Worm (Caenorhabditis elegans) whole organism, L4 larva: ENCODE results near the gene F33E11.3.

Experiments used
- F26F4.8 ChIP-seq: fragments of 200-800 bp; sonication (Bioruptor generic); conservative IDR thresholded peaks from 2 replicates; pipeline ENCODE4 v1.3.6; 2022; ENCODE audit warnings: missing genetic modification characterization, missing compliant biosample characterization
- F37D6.2 ChIP-seq: sonication (generic microtip); optimal IDR thresholded peaks from 2 replicates; lab custom pipeline; 2016; ENCODE audit warnings: mild to moderate bottlenecking, missing genetic modification characterization, missing compliant biosample characterization
- T20F7.1 ChIP-seq: fragments of 200-800 bp; sonication (Bioruptor generic); optimal IDR thresholded peaks from 2 replicates; lab custom pipeline; 2018; ENCODE audit warnings: mild to moderate bottlenecking, missing genetic modification characterization, missing compliant biosample characterization
- Y5F2A.4 ChIP-seq: fragments of 200-800 bp; sonication (Bioruptor generic); optimal IDR thresholded peaks from 2 replicates; lab custom pipeline; 2018; ENCODE audit warnings: mild to moderate bottlenecking, missing genetic modification characterization, missing compliant biosample characterization
- ZK337.2 ChIP-seq: fragments of 200-800 bp; sonication (Bioruptor generic); IDR thresholded peaks from 2 replicates; pipeline ENCODE4 v1.3.6; 2022; ENCODE audit warnings: missing genetic modification reagents, missing genetic modification characterization, missing compliant biosample characterization
- arid-1 ChIP-seq: fragments of 200-800 bp; sonication (Bioruptor generic); conservative IDR thresholded peaks from 2 replicates; pipeline ENCODE4 v1.3.6; 2022; ENCODE audit warnings: missing genetic modification reagents, missing genetic modification characterization, missing compliant biosample characterization
- ceh-28 ChIP-seq: fragments of 150-350 bp; optimal IDR thresholded peaks from 2 replicates; lab custom pipeline; 2014; ENCODE audit warnings: missing biosample characterization, missing genetic modification reagents, missing genetic modification characterization
- ceh-32 ChIP-seq: sonication (generic microtip); optimal IDR thresholded peaks from 2 replicates; lab custom pipeline; 2016; ENCODE audit warnings: mild to moderate bottlenecking, missing genetic modification characterization, missing compliant biosample characterization; ENCODE audit not compliant: poor library complexity
- ceh-82 ChIP-seq: sonication (generic microtip); optimal IDR thresholded peaks from 2 replicates; lab custom pipeline; 2017; ENCODE audit warnings: missing biosample characterization, missing genetic modification characterization
- cey-2 ChIP-seq: sonication (generic microtip); optimal IDR thresholded peaks from 3 replicates; lab custom pipeline; 2017; ENCODE audit warnings: missing genetic modification characterization, mild to moderate bottlenecking, missing compliant biosample characterization, antibody characterized with exemption, borderline replicate concordance; ENCODE audit not compliant: insufficient read depth
- daf-16 ChIP-seq, 3 experiments: sonication (generic microtip); optimal IDR thresholded peaks; 2 replicates each; lab custom pipeline; 2016 to 2017; ENCODE audit warnings: missing genetic modification characterization in 3 of 3, missing genetic modification reagents in 3 of 3, mild to moderate bottlenecking in 2 of 3, missing compliant biosample characterization in 2 of 3, missing biosample characterization in 1 of 3, moderate library complexity in 1 of 3
- daf-19 ChIP-seq: fragments of 200-800 bp; sonication (Bioruptor generic); conservative IDR thresholded peaks from 2 replicates; pipeline ENCODE4 v1.3.6; 2022; ENCODE audit warnings: missing genetic modification characterization, missing compliant biosample characterization
- dmd-6 ChIP-seq: fragments of 200-800 bp; sonication (Bioruptor generic); IDR thresholded peaks from 2 replicates; pipeline ENCODE4 v1.3.6; 2022; ENCODE audit warnings: missing genetic modification reagents, missing genetic modification characterization, missing compliant biosample characterization
- dmd-9 ChIP-seq: fragments of 200-800 bp; sonication (Bioruptor generic); IDR thresholded peaks from 2 replicates; pipeline ENCODE4 v1.3.6; 2022; ENCODE audit warnings: missing genetic modification reagents, missing genetic modification characterization, missing compliant biosample characterization
- duxl-1 ChIP-seq: sonication (generic microtip); optimal IDR thresholded peaks from 2 replicates; lab custom pipeline; 2016; ENCODE audit warnings: mild to moderate bottlenecking, missing genetic modification characterization, moderate library complexity, missing compliant biosample characterization; ENCODE audit not compliant: poor library complexity
- hif-1 ChIP-seq, 2 experiments: sonication (generic microtip); optimal IDR thresholded peaks; 2 replicates each; lab custom pipeline; 2016 to 2017; ENCODE audit warnings: missing compliant biosample characterization in 2 of 2, missing genetic modification characterization in 2 of 2, missing genetic modification reagents in 2 of 2, missing genotype in 2 of 2, mild to moderate bottlenecking in 1 of 2
- hlh-11 ChIP-seq: fragments of 200-800 bp; sonication (Bioruptor generic); optimal IDR thresholded peaks from 2 replicates; lab custom pipeline; 2018; ENCODE audit warnings: mild to moderate bottlenecking, missing genetic modification characterization, missing compliant biosample characterization
- hlh-30 ChIP-seq: sonication (generic microtip); optimal IDR thresholded peaks from 2 replicates; lab custom pipeline; 2017; ENCODE audit warnings: antibody characterized with exemption, mild to moderate bottlenecking, missing genetic modification characterization, missing compliant biosample characterization; ENCODE audit not compliant: insufficient read depth
- hmg-1.1 ChIP-seq: fragments of 200-800 bp; sonication (Bioruptor generic); IDR thresholded peaks from 2 replicates; pipeline ENCODE4 v1.3.6; 2022; ENCODE audit warnings: missing genetic modification reagents, missing genetic modification characterization, missing compliant biosample characterization
- lin-1 ChIP-seq: fragments of 200-800 bp; sonication (Bioruptor generic); IDR thresholded peaks from 2 replicates; pipeline ENCODE4 v1.3.6; 2022; ENCODE audit warnings: missing genetic modification reagents, missing genetic modification characterization, missing compliant biosample characterization
- lsy-2 ChIP-seq, 2 experiments: fragments of 150-350 bp in 1 of 2; sonication (generic microtip) in 1 of 2; optimal IDR thresholded peaks; 2 replicates each; lab custom pipeline; 2014 to 2017; ENCODE audit warnings: missing biosample characterization in 2 of 2, missing genetic modification characterization in 2 of 2
- madf-9 ChIP-seq: fragments of 200-800 bp; sonication (Bioruptor generic); conservative IDR thresholded peaks from 2 replicates; pipeline ENCODE4 v1.3.6; 2022; ENCODE audit warnings: missing genetic modification reagents, missing genetic modification characterization, missing compliant biosample characterization
- mdl-1 ChIP-seq, 2 experiments: fragments of 150-350 bp in 1 of 2; sonication (generic microtip) in 1 of 2; optimal IDR thresholded peaks; 2 replicates each; lab custom pipeline; 2014 to 2017; ENCODE audit warnings: missing biosample characterization in 2 of 2, missing genetic modification characterization in 2 of 2
- mdt-29 ChIP-seq: fragments of 200-800 bp; sonication (Bioruptor generic); IDR thresholded peaks from 2 replicates; pipeline ENCODE4 v1.3.6; 2022; ENCODE audit warnings: missing genetic modification reagents, missing genetic modification characterization, missing compliant biosample characterization
- mep-1 ChIP-seq: fragments of 150-350 bp; sonication (generic microtip); optimal IDR thresholded peaks from 3 replicates; lab custom pipeline; 2014; ENCODE audit warnings: missing biosample characterization, missing genetic modification characterization
- mes-2 ChIP-seq: sonication (generic microtip); optimal IDR thresholded peaks from 2 replicates; lab custom pipeline; 2016; ENCODE audit warnings: missing genotype, mild to moderate bottlenecking, missing genetic modification characterization, missing compliant biosample characterization; ENCODE audit not compliant: poor library complexity, severe bottlenecking
- nhr-10 ChIP-seq: fragments of 150-350 bp; optimal IDR thresholded peaks from 2 replicates; lab custom pipeline; 2014; ENCODE audit warnings: missing biosample characterization, missing genetic modification characterization
- nhr-237 ChIP-seq: sonication (generic microtip); optimal IDR thresholded peaks from 2 replicates; lab custom pipeline; 2017; ENCODE audit warnings: missing biosample characterization, missing genetic modification characterization
- pha-4 ChIP-seq, 2 experiments: fragments of 150-350 bp in 1 of 2; fragments of 200-800 bp in 1 of 2; sonication (Bioruptor generic) in 1 of 2; IDR thresholded peaks in 1 of 2; optimal IDR thresholded peaks in 1 of 2; 2 replicates each; pipeline versions ENCODE4 v1.3.6 to Lab custom; 2014 to 2022; ENCODE audit warnings: missing genetic modification characterization in 2 of 2, missing genetic modification reagents in 2 of 2, missing biosample characterization in 1 of 2, missing compliant biosample characterization in 1 of 2
- rbr-2 ChIP-seq: sonication (generic microtip); optimal IDR thresholded peaks from 2 replicates; lab custom pipeline; 2016; ENCODE audit warnings: missing genotype, missing genetic modification characterization, missing compliant biosample characterization
- saeg-2 ChIP-seq: fragments of 200-800 bp; sonication (Bioruptor generic); IDR thresholded peaks from 2 replicates; pipeline ENCODE4 v1.3.6; 2022; ENCODE audit warnings: missing genetic modification reagents, missing genetic modification characterization, missing compliant biosample characterization
- set-16 ChIP-seq: fragments of 200-800 bp; sonication (Bioruptor generic); IDR thresholded peaks from 2 replicates; pipeline ENCODE4 v1.3.6; 2022; ENCODE audit warnings: missing genetic modification reagents, missing genetic modification characterization, missing compliant biosample characterization
- snpc-1.2 ChIP-seq: fragments of 200-800 bp; sonication (Bioruptor generic); IDR thresholded peaks from 2 replicates; pipeline ENCODE4 v1.3.6; 2022; ENCODE audit warnings: missing genetic modification reagents, missing genetic modification characterization, missing compliant biosample characterization
- tag-97 ChIP-seq: fragments of 200-800 bp; sonication (Bioruptor generic); IDR thresholded peaks from 2 replicates; pipeline ENCODE4 v1.3.6; 2022; ENCODE audit warnings: missing genetic modification characterization, missing compliant biosample characterization
- unc-130 ChIP-seq: sonication (generic microtip); optimal IDR thresholded peaks from 2 replicates; lab custom pipeline; 2016; ENCODE audit warnings: missing genetic modification reagents, missing genetic modification characterization, missing compliant biosample characterization
- vab-7 ChIP-seq: fragments of 200-800 bp; sonication (Bioruptor generic); IDR thresholded peaks from 2 replicates; pipeline ENCODE4 v1.3.6; 2022; ENCODE audit warnings: missing genetic modification reagents, missing genetic modification characterization, missing compliant biosample characterization
- zag-1 ChIP-seq: fragments of 150-350 bp; optimal IDR thresholded peaks from 2 replicates; lab custom pipeline; 2014; ENCODE audit warnings: missing biosample characterization, missing genetic modification characterization
- zfp-3 ChIP-seq: fragments of 200-800 bp; sonication (Bioruptor generic); conservative IDR thresholded peaks from 2 replicates; pipeline ENCODE4 v1.3.6; 2022; ENCODE audit warnings: missing genetic modification reagents, missing genetic modification characterization, missing compliant biosample characterization
- ztf-7 ChIP-seq: fragments of 150-350 bp; optimal IDR thresholded peaks from 2 replicates; lab custom pipeline; 2014; ENCODE audit warnings: missing biosample characterization, missing genetic modification characterization

F33E11.3 gene

DNA sequence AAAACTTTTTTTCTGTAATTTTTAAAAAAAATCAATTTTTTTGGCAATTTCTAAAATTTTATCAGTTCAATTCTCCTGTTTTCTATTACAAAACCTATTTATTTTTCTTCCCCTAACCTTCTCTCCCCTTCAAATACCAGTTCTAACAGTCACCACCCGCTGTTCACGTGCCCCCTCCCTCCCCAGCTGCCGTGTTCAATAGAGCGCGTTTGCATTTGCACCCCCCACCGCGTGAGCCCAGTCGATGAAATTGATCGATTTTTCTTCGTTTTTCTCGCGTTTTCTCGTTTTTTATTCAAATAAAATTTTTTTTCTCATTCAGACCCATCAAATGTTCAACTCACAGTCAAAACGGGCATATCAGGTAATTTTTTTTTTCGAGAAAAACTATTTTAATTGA, 44.5 kb upstream of the F33E11.3 start, which contains the start of gene atg-9 (continued):
- TF ChIP-seq nhr-237 (tag; lab: Kevin White, UChicago): no peak
- TF ChIP-seq daf-16 (GFP tag; optimal IDR thresholded peaks at IDR 0.05; lab: Kevin White, UChicago): no peak
- peak; percentile 71 for TF ChIP-seq daf-16 (tag; optimal IDR thresholded peaks at IDR 0.05; lab: Kevin White, UChicago)
- TF ChIP-seq vab-7 (GFP tag; lab: Robert Waterston, UW): peak; percentile 51; the same call in 1 of the 2 replicates
- TF ChIP-seq madf-9 (GFP tag; lab: Robert Waterston, UW): peak; percentile 45; the same call in 1 of the 2 replicates
- no peak for TF ChIP-seq F26F4.8 (GFP tag; lab: Robert Waterston, UW)
- peak; percentile 46; the same call in 1 of the 2 replicates for TF ChIP-seq arid-1 (GFP tag; lab: Robert Waterston, UW)
- peak in 1 of 2 experiments; percentile 59 for TF ChIP-seq hif-1 (tag; optimal IDR thresholded peaks at IDR 0.05; lab: Kevin White, UChicago)
- peak; percentile 85 for TF ChIP-seq lin-1
- peak; percentile 63; the same call in 1 of the 2 replicates for TF ChIP-seq pha-4 (GFP tag; IDR thresholded peaks at IDR 0.05; lab: Robert Waterston, UW)
- TF ChIP-seq pha-4 (tag; optimal IDR thresholded peaks at IDR 0.05; lab: Kevin White, UChicago): no peak
- TF ChIP-seq mes-2: peak; percentile 80
- no peak for TF ChIP-seq F37D6.2 (tag; lab: Kevin White, UChicago)
- no peak for TF ChIP-seq Y5F2A.4 (GFP tag; lab: Kevin White, UChicago)
- TF ChIP-seq mdl-1 (tag; optimal IDR thresholded peaks at IDR 0.05; lab: Kevin White, UChicago): peak; percentile 71 to 96
- peak; percentile 84 for TF ChIP-seq mep-1 (tag; lab: Kevin White, UChicago)
- TF ChIP-seq ZK337.2 (GFP tag; lab: Robert Waterston, UW): no peak
- TF ChIP-seq tag-97 (GFP tag; lab: Robert Waterston, UW): no peak
- TF ChIP-seq set-16 (GFP tag; lab: Robert Waterston, UW): peak; percentile 27; the same call in 1 of the 2 replicates
- TF ChIP-seq snpc-1.2: no peak
- TF ChIP-seq hmg-1.1 (GFP tag; lab: Robert Waterston, UW): peak; percentile 77
- TF ChIP-seq ceh-32 (tag; lab: Kevin White, UChicago): no peak
- no peak for TF ChIP-seq daf-19
- TF ChIP-seq zag-1 (tag; lab: Kevin White, UChicago): no peak
- no peak for TF ChIP-seq mdt-29
- TF ChIP-seq ztf-7: peak; percentile 53
- TF ChIP-seq unc-130: no peak
- TF ChIP-seq duxl-1 (tag; lab: Kevin White, UChicago): no peak
- peak in 1 of 2 experiments; percentile 74 for TF ChIP-seq lsy-2 (tag; optimal IDR thresholded peaks at IDR 0.05; lab: Kevin White, UChicago)
- no peak for TF ChIP-seq T20F7.1 (GFP tag; lab: Kevin White, UChicago)
- TF ChIP-seq rbr-2 (tag; lab: Kevin White, UChicago): peak; percentile 46
- 0 out of 2 replicates have a peak, but pooled peaks have one; percentile 29 for TF ChIP-seq dmd-9 (GFP tag; lab: Robert Waterston, UW)
- TF ChIP-seq nhr-10 (tag; lab: Kevin White, UChicago): no peak

DNA sequence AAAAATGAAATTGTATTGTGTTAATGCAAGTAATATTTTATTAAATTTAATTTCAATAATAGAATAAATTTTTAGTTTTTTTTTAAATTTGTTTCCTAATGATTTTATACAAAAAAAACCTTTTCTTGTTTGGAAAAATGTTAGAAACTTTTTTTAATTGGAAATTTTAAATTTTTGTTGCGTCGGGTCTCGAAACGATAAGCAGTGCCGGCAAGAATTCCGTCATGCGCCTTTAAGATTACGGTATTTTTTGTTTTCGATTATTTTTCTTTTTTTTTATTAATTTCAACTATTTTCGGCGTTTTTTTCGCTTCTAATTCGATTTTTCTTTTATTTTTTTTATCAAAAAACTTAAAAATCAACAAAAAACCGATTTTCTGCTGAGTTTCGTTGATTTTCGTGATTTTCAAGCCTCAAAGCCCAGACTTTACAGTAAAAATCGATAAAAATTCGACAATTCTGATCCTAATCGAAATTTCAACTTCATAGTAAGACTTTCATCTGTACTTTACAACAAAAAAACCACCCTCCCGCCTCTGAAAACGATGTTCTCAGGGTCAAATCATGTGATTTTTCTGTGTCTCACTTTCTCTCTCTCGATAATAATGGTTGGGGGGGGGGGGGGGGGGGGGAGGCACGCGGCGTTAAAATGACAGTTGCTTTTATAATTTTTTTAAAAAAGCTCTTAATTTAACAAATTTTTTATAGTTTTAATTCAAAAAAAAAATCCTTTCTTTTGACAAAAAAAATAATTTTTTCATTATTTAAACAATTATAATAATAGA, 43.2 kb upstream of the F33E11.3 start:
- TF ChIP-seq zfp-3 (no peak), ceh-82 (tag; lab: Kevin White, UChicago) (no peak), dmd-6 (GFP tag; lab: Robert Waterston, UW) (peak; percentile 17; the same call in 1 of the 2 replicates), cey-2 (tag; lab: Kevin White, UChicago) (no peak), daf-16 (GFP tag; optimal IDR thresholded peaks at IDR 0.05; lab: Kevin White, UChicago) (no peak), daf-16 (tag; optimal IDR thresholded peaks at IDR 0.05; lab: Kevin White, UChicago) (no peak), duxl-1 (tag; lab: Kevin White, UChicago) (no peak), rbr-2 (tag; lab: Kevin White, UChicago) (no peak), saeg-2 (GFP tag; lab: Robert Waterston, UW) (no peak), hlh-11 (tag; lab: Kevin White, UChicago) (peak; percentile 70), ceh-28 (no peak), hlh-30 (tag; lab: Kevin White, UChicago) (peak; percentile 5), nhr-237 (tag; lab: Kevin White, UChicago) (no peak)
